Worm (Caenorhabditis elegans): ENCODE measurements around the gene F47B8.5.

Gene F47B8.5

DNA sequence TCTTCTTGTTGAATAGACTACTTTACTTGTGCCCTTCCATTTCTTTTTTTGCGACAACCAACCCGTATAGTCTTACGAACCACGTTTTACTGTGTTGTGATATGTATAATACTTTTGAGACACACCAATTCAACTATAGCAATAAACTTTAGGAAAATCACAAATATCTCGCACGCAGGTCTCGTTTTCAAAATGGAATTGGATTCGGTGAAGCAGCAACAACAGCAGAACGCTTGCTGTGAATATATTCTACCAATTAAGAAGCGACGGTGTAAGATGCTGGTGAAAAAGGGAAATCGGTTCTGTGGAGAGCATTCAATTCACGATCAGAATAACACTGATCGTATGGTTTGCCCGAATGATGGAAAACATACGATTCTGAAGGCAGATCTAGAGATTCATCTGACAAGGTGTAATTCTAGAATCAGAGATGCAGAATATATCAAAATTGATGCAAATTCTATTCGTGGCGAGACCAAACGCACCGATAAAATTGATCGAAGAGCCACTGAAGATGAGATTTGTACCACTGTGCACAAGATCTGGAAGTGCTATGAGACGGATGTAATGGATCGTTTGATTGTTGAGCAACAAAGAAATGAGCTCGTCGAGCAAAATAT is 26.7 kb upstream of the F47B8.5 start, which contains the start of gene Y49A3A.3 (continued):
- TF ChIP-seq cebp-1 (GFP tag; IDR thresholded peaks at IDR 0.05), result no peak
- peak; percentile 70 for TF ChIP-seq cebp-1 (tag; optimal IDR thresholded peaks at IDR 0.05)
- TF ChIP-seq rec-8 (tag; optimal IDR thresholded peaks at IDR 0.05), result no peak
- no peak for TF ChIP-seq F23B12.7 (tag; optimal IDR thresholded peaks at IDR 0.05; ENCODE audit: insufficient read depth)
- TF ChIP-seq lin-35 (GFP tag; optimal IDR thresholded peaks at IDR 0.05), result peak in 1 of 3 experiments; percentile 23
- no peak for TF ChIP-seq rcor-1 (GFP tag; IDR thresholded peaks at IDR 0.05)
- peak; percentile 2 for TF ChIP-seq lsl-1 (GFP tag; optimal IDR thresholded peaks at IDR 0.05)
- peak; percentile 63 for TF ChIP-seq fkh-3 (tag; optimal IDR thresholded peaks at IDR 0.05)
- no peak for TF ChIP-seq ztf-28 (GFP tag; IDR thresholded peaks at IDR 0.05)
- no peak for TF ChIP-seq zfh-2 (GFP tag; conservative IDR thresholded peaks at IDR 0.05)
- peak; percentile 60 for TF ChIP-seq F57C9.4 (tag; optimal IDR thresholded peaks at IDR 0.05)
- TF ChIP-seq egl-18 (GFP tag; IDR thresholded peaks at IDR 0.05), result no peak
- TF ChIP-seq B0035.1 (tag; optimal IDR thresholded peaks at IDR 0.05), result peak; percentile 65
- TF ChIP-seq ceh-91 (GFP tag; IDR thresholded peaks at IDR 0.05), result no peak
- no peak for TF ChIP-seq lsy-27 (tag; optimal IDR thresholded peaks at IDR 0.05; ENCODE audit: borderline replicate concordance, insufficient read depth)
- TF ChIP-seq dpl-1 (GFP tag; optimal IDR thresholded peaks at IDR 0.05), result no peak
- no peak for TF ChIP-seq T26A5.8 (tag; optimal IDR thresholded peaks at IDR 0.05)
- TF ChIP-seq D2030.7 (GFP tag; IDR thresholded peaks at IDR 0.05), result no peak
- TF ChIP-seq pbrm-1 (GFP tag; IDR thresholded peaks at IDR 0.05), result peak; percentile 76
- peak; percentile 78 for TF ChIP-seq nfyb-1 (GFP tag; IDR thresholded peaks at IDR 0.05)
- TF ChIP-seq unc-130 (GFP tag; optimal IDR thresholded peaks at IDR 0.05), result no peak
- TF ChIP-seq aptf-3 (GFP tag; IDR thresholded peaks at IDR 0.05), result no peak
- TF ChIP-seq ztf-26 (tag; optimal IDR thresholded peaks at IDR 0.05), result peak; percentile 72
- TF ChIP-seq sptf-2 (GFP tag; optimal IDR thresholded peaks at IDR 0.05), result no peak
- peak; percentile 88 for TF ChIP-seq nhr-27 (tag; optimal IDR thresholded peaks at IDR 0.05)
- TF ChIP-seq B0019.2 (GFP tag; conservative IDR thresholded peaks at IDR 0.05), result no peak
- TF ChIP-seq sdz-38 (tag; optimal IDR thresholded peaks at IDR 0.05), result no peak
- TF ChIP-seq attf-5 (GFP tag; optimal IDR thresholded peaks at IDR 0.05), result peak; percentile 43
- TF ChIP-seq hsf-1 (GFP tag; IDR thresholded peaks at IDR 0.05), result peak; percentile 17; the same call in 1 of the 2 replicates
- peak; percentile 34 for TF ChIP-seq madf-10 (tag; optimal IDR thresholded peaks at IDR 0.05)
- TF ChIP-seq Y53G8AR.9 (GFP tag; conservative IDR thresholded peaks at IDR 0.05), result 0 out of 2 replicates have a peak, but pooled peaks have one; percentile 78
- TF ChIP-seq egl-44 (GFP tag; IDR thresholded peaks at IDR 0.05), result no peak
- no peak for TF ChIP-seq rpc-1 (optimal IDR thresholded peaks at IDR 0.05)
- TF ChIP-seq rpc-1 (tag; optimal IDR thresholded peaks at IDR 0.05), result no peak
- no peak; the same call in 1 of the 2 replicates for TF ChIP-seq Y79H2A.3 (GFP tag; conservative IDR thresholded peaks at IDR 0.05)
- TF ChIP-seq unc-62 (GFP tag; optimal IDR thresholded peaks at IDR 0.05), result no peak
- no peak for TF ChIP-seq ceh-40 (GFP tag; IDR thresholded peaks at IDR 0.05)
- TF ChIP-seq ceh-79 (tag; optimal IDR thresholded peaks at IDR 0.05), result peak; percentile 89
- peak; percentile 95 for TF ChIP-seq repo-1 (tag; optimal IDR thresholded peaks at IDR 0.05)
- TF ChIP-seq chd-7 (tag; optimal IDR thresholded peaks at IDR 0.05), result peak; percentile 91

ce11 chrV:14352032-14352431 is 24.4 kb upstream of the F47B8.5 start:
- TF ChIP-seq madf-8 (GFP tag; conservative IDR thresholded peaks at IDR 0.05) (no peak), gei-17 (GFP tag; optimal IDR thresholded peaks at IDR 0.05) (no peak), egrh-3 (GFP tag; IDR thresholded peaks at IDR 0.05) (no peak), zfh-2 (GFP tag; conservative IDR thresholded peaks at IDR 0.05) (peak; percentile 49; the same call in 1 of the 2 replicates), egl-18 (GFP tag; IDR thresholded peaks at IDR 0.05) (0 out of 2 replicates have a peak, but pooled peaks have one; percentile 13), madf-3 (GFP tag; IDR thresholded peaks at IDR 0.05) (peak; percentile 27; the same call in 1 of the 2 replicates), ztf-3 (GFP tag; optimal IDR thresholded peaks at IDR 0.05) (no peak), let-607 (tag; optimal IDR thresholded peaks at IDR 0.05) (peak in 1 of 2 experiments; percentile 9), F39B2.1 (GFP tag; IDR thresholded peaks at IDR 0.05) (no peak), nfyb-1 (GFP tag; IDR thresholded peaks at IDR 0.05) (0 out of 2 replicates have a peak, but pooled peaks have one; percentile 23), him-1 (tag; optimal IDR thresholded peaks at IDR 0.05) (no peak), dox-1 (GFP tag; IDR thresholded peaks at IDR 0.05) (0 out of 2 replicates have a peak, but pooled peaks have one; percentile 11), dpff-1 (tag; optimal IDR thresholded peaks at IDR 0.05) (peak; percentile 27)
